Fruit fly (Drosophila melanogaster): Measurements from ENCODE around the gene CG6118.

DNA sequence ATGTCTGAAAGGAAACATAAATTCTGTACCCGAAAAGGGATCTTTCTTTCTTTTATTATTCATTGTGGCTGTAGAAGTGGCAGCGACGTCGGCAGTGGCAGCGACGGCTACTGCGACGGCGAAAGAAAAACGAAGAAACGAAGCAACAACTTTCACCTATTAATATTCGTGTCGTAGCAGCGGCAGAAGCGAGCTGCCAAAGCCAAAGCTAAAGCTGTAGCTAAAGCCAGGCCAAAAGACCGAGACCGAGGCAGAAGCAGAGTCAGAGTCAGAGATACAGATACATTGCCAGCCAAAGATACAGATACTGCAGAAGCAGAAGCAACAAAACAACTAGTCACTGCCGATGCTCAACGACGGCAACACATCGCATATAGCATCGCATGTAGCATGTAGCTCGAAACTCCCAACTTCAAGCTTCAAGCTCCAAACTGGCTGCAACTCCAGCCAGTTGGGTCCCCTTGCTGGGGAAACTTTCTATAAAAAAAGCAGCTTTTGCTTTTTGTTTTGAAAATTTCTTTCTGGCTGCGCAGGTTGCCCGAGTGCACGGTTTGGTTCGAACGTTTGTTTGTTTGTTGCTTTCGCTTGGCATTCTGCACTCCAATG, 1.1 kb downstream of the CG6118 start:
- TF ChIP-seq pan (optimal IDR thresholded peaks at IDR 0.05) (no peak), psq (optimal IDR thresholded peaks at IDR 0.05) (no peak)
